Worm (Caenorhabditis elegans) whole organism, L1 larva: ENCODE data around the gene R09A8.5.

Experiments
- C34B4.2 ChIP-seq: sonication (generic microtip); optimal IDR thresholded peaks from 2 replicates; lab custom pipeline; 2017; ENCODE audit warnings: mild to moderate bottlenecking, missing genetic modification characterization, missing compliant biosample characterization
- F16B12.6 ChIP-seq: fragments of 150-350 bp; optimal IDR thresholded peaks from 2 replicates; lab custom pipeline; 2014; ENCODE audit warnings: missing biosample characterization, missing genetic modification characterization
- ama-1 ChIP-seq: fragments of 150-350 bp; optimal IDR thresholded peaks from 2 replicates; lab custom pipeline; 2014
- blmp-1 ChIP-seq: fragments of 150-350 bp; optimal IDR thresholded peaks from 2 replicates; lab custom pipeline; 2014; ENCODE audit warnings: missing biosample characterization, missing genetic modification characterization
- ceh-8 ChIP-seq: fragments of 200-800 bp; sonication (Bioruptor generic); optimal IDR thresholded peaks from 2 replicates; lab custom pipeline; 2018; ENCODE audit warnings: mild to moderate bottlenecking, missing genetic modification characterization, moderate library complexity, missing compliant biosample characterization
- ceh-82 ChIP-seq, 3 experiments: fragments of 150-350 bp in 1 of 3; sonication (generic microtip) in 2 of 3; optimal IDR thresholded peaks; 2 replicates each; lab custom pipeline; 2014 to 2017; ENCODE audit warnings: missing biosample characterization in 3 of 3, missing genetic modification characterization in 3 of 3
- dpl-1 ChIP-seq, 3 experiments: fragments of 150-350 bp in 2 of 3; sonication (generic microtip) in 1 of 3; optimal IDR thresholded peaks; 2 replicates each; lab custom pipeline; 2014 to 2017; ENCODE audit warnings: missing biosample characterization in 3 of 3, missing genetic modification characterization in 3 of 3, missing genetic modification reagents in 3 of 3
- dsc-1 ChIP-seq: sonication (generic microtip); optimal IDR thresholded peaks from 2 replicates; lab custom pipeline; 2016; ENCODE audit warnings: mild to moderate bottlenecking, missing genetic modification characterization, missing compliant biosample characterization
- efl-1 ChIP-seq, 4 experiments: fragments of 150-350 bp; optimal IDR thresholded peaks in 3 of 4; peaks in 1 of 4; 1 replicate in 1 of 4; 2 replicates in 3 of 4; lab custom pipeline; 2014; ENCODE audit warnings: missing biosample characterization in 2 of 4, missing genetic modification characterization in 2 of 4, missing genetic modification reagents in 2 of 4
- egl-27 ChIP-seq, 2 experiments: fragments of 150-350 bp in 1 of 2; sonication (generic microtip); optimal IDR thresholded peaks; 3 replicates each; lab custom pipeline; 2017 to 2018; ENCODE audit warnings: missing biosample characterization in 2 of 2, missing genetic modification characterization in 2 of 2, missing genetic modification reagents in 2 of 2
- elt-2 ChIP-seq: sonication (generic microtip); optimal IDR thresholded peaks from 2 replicates; lab custom pipeline; 2016; ENCODE audit warnings: missing genetic modification characterization, mild to moderate bottlenecking, inconsistent platforms, missing compliant biosample characterization, missing genetic modification reagents
- elt-3 ChIP-seq, 6 experiments: fragments of 150-350 bp in 1 of 6; sonication (generic microtip); optimal IDR thresholded peaks; 2 replicates each; lab custom pipeline; 2017 to 2018; ENCODE audit warnings: missing biosample characterization in 6 of 6, missing genetic modification characterization in 6 of 6, inconsistent platforms in 1 of 6
- fkh-10 ChIP-seq: sonication (generic microtip); optimal IDR thresholded peaks from 2 replicates; lab custom pipeline; 2017; ENCODE audit warnings: missing biosample characterization, missing genetic modification reagents, missing genetic modification characterization
- hpl-2 ChIP-seq: fragments of 150-350 bp; optimal IDR thresholded peaks from 2 replicates; lab custom pipeline; 2014; ENCODE audit warnings: missing biosample characterization, missing genetic modification reagents, missing genetic modification characterization
- irx-1 ChIP-seq: sonication (generic microtip); optimal IDR thresholded peaks from 2 replicates; lab custom pipeline; 2016; ENCODE audit warnings: missing genetic modification characterization, missing compliant biosample characterization
- lin-14 ChIP-seq: fragments of 200-800 bp; sonication (Bioruptor generic); optimal IDR thresholded peaks from 2 replicates; lab custom pipeline; 2018; ENCODE audit warnings: mild to moderate bottlenecking, missing genetic modification characterization, moderate library complexity, missing compliant biosample characterization
- lin-15B ChIP-seq: fragments of 150-350 bp; sonication (generic microtip); optimal IDR thresholded peaks from 3 replicates; lab custom pipeline; 2014; ENCODE audit warnings: missing biosample characterization, missing genetic modification characterization
- nhr-19 ChIP-seq: fragments of 200-800 bp; sonication (Bioruptor generic); conservative IDR thresholded peaks from 2 replicates; pipeline ENCODE4 v1.3.6; 2022; ENCODE audit warnings: missing genetic modification characterization, missing compliant biosample characterization
- nhr-237 ChIP-seq: fragments of 150-350 bp; optimal IDR thresholded peaks from 2 replicates; lab custom pipeline; 2014; ENCODE audit warnings: missing biosample characterization, missing genetic modification characterization
- nhr-76 ChIP-seq: sonication (generic microtip); optimal IDR thresholded peaks from 2 replicates; lab custom pipeline; 2017; ENCODE audit warnings: missing biosample characterization, missing genetic modification characterization
- nhr-77 ChIP-seq: fragments of 150-350 bp; optimal IDR thresholded peaks from 2 replicates; lab custom pipeline; 2014; ENCODE audit warnings: missing biosample characterization, missing genetic modification characterization
- nhr-85 ChIP-seq: sonication (generic microtip); peaks from one replicate; lab custom pipeline; 2016; ENCODE audit warnings: missing genetic modification characterization, inconsistent platforms, missing compliant biosample characterization
- rnt-1 ChIP-seq: sonication (generic microtip); optimal IDR thresholded peaks from 2 replicates; lab custom pipeline; 2016; ENCODE audit warnings: mild to moderate bottlenecking, missing genetic modification characterization, moderate library complexity, missing compliant biosample characterization
- snpc-4 ChIP-seq: fragments of 150-350 bp; optimal IDR thresholded peaks from 2 replicates; lab custom pipeline; 2014; ENCODE audit warnings: missing biosample characterization, missing genetic modification characterization
- sox-4 ChIP-seq: sonication (generic microtip); optimal IDR thresholded peaks from 2 replicates; lab custom pipeline; 2016; ENCODE audit warnings: missing genetic modification characterization, missing compliant biosample characterization
- tbx-2 ChIP-seq: sonication (generic microtip); optimal IDR thresholded peaks from 2 replicates; lab custom pipeline; 2016; ENCODE audit warnings: missing genetic modification characterization, missing compliant biosample characterization
- vab-15 ChIP-seq: sonication (generic microtip); optimal IDR thresholded peaks from 2 replicates; lab custom pipeline; 2017; ENCODE audit warnings: missing genotype, mild to moderate bottlenecking, missing genetic modification characterization, missing compliant biosample characterization
- ztf-11 ChIP-seq, 2 experiments: sonication (generic microtip); optimal IDR thresholded peaks; 2 replicates each; lab custom pipeline; 2016 to 2017; ENCODE audit warnings: missing genetic modification characterization in 2 of 2, missing biosample characterization in 1 of 2, missing compliant biosample characterization in 1 of 2

The R09A8.5 gene

ce11 chrX:12596868-12597267 lies 43.5 kb downstream of the R09A8.5 start, which contains the start of gene T24D5.4:
TSS of gene T24D5.4 (plus strand) at chrX:12597168.
- no peak for TF ChIP-seq efl-1 (optimal IDR thresholded peaks at IDR 0.05; lab: Kevin White, UChicago)
- TF ChIP-seq efl-1 (GFP tag; optimal IDR thresholded peaks at IDR 0.05 in 1 of 2; lab: Kevin White, UChicago) = peak in 1 of 2 experiments; percentile 72
- no peak for TF ChIP-seq nhr-76 (tag; lab: Kevin White, UChicago)
- TF ChIP-seq nhr-85 = no peak

- TF ChIP-seq irx-1 (tag; lab: Kevin White, UChicago) (no peak), snpc-4 (no peak), egl-27 (tag; optimal IDR thresholded peaks at IDR 0.05; lab: Kevin White, UChicago) (no peak), ama-1 (no peak), elt-2 (peak; percentile 80)
Observed at ce11 chrX:12595954-12596353, 44.4 kb downstream of the R09A8.5 start.

- no peak for TF ChIP-seq sox-4 (tag; lab: Kevin White, UChicago)
- TF ChIP-seq blmp-1 = no peak
- no peak for TF ChIP-seq C34B4.2
- TF ChIP-seq F16B12.6 (tag; lab: Kevin White, UChicago) = no peak
- TF ChIP-seq elt-3 (tag; optimal IDR thresholded peaks at IDR 0.05; lab: Kevin White, UChicago) = no peak
- no peak for TF ChIP-seq nhr-237
- TF ChIP-seq ceh-8 = peak; percentile 90
- peak; percentile 61 for TF ChIP-seq dsc-1 (tag; lab: Kevin White, UChicago)
- TF ChIP-seq tbx-2 = no peak
- no peak for TF ChIP-seq hpl-2
- TF ChIP-seq egl-27 (tag; optimal IDR thresholded peaks at IDR 0.05; lab: Kevin White, UChicago) = no peak
- TF ChIP-seq vab-15 (tag; lab: Kevin White, UChicago) = no peak
- TF ChIP-seq dpl-1 (GFP tag; optimal IDR thresholded peaks at IDR 0.05; lab: Kevin White, UChicago) = no peak
- TF ChIP-seq ztf-11 (tag; optimal IDR thresholded peaks at IDR 0.05; lab: Kevin White, UChicago) = no peak
- no peak for TF ChIP-seq ceh-82 (tag; optimal IDR thresholded peaks at IDR 0.05; lab: Kevin White, UChicago)
- TF ChIP-seq lin-15B (tag; lab: Kevin White, UChicago) = no peak
- no peak for TF ChIP-seq nhr-77 (tag; lab: Kevin White, UChicago)
Observed at ce11 chrX:12595217-12595616, 45.1 kb downstream of the R09A8.5 start.

- TF ChIP-seq nhr-19 (GFP tag; lab: Robert Waterston, UW) (no peak), rnt-1 (tag; lab: Kevin White, UChicago) (no peak), lin-14 (GFP tag; lab: Kevin White, UChicago) (peak; percentile 2), fkh-10 (peak; percentile 15)
Observed at ce11 chrX:12589503-12589902, 50.9 kb downstream of the R09A8.5 start.
